Worm (Caenorhabditis elegans) whole organism, midembryonic: ENCODE results near the gene T27E4.1.

Experiments used
- T22C8.4 ChIP-seq: fragments of 200-800 bp; sonication (Bioruptor generic); IDR thresholded peaks from 2 replicates; pipeline ENCODE4 v1.3.6; 2022; ENCODE audit warnings: missing genetic modification characterization, missing compliant biosample characterization
- cog-1 ChIP-seq: sonication (generic microtip); optimal IDR thresholded peaks from 2 replicates; lab custom pipeline; 2016; ENCODE audit warnings: missing genetic modification characterization, missing compliant biosample characterization
- flt-1 ChIP-seq: fragments of 200-800 bp; sonication (Bioruptor generic); IDR thresholded peaks from 2 replicates; pipeline ENCODE4 v1.3.6; 2022; ENCODE audit warnings: missing genetic modification characterization, missing compliant biosample characterization
- klf-2 ChIP-seq: fragments of 200-800 bp; sonication (Bioruptor generic); conservative IDR thresholded peaks from 2 replicates; pipeline ENCODE4 v1.3.6; 2022; ENCODE audit warnings: missing genetic modification reagents, missing genetic modification characterization, missing compliant biosample characterization
- med-1 ChIP-seq: sonication (generic microtip); optimal IDR thresholded peaks from 2 replicates; lab custom pipeline; 2017; ENCODE audit warnings: missing genetic modification characterization, mild to moderate bottlenecking, missing compliant biosample characterization, antibody characterized with exemption, missing genetic modification reagents; ENCODE audit not compliant: insufficient read depth
- ref-1 ChIP-seq: fragments of 200-800 bp; sonication (Bioruptor generic); conservative IDR thresholded peaks from 2 replicates; pipeline ENCODE4 v1.3.6; 2022; ENCODE audit warnings: missing genetic modification reagents, missing genetic modification characterization, missing compliant biosample characterization
- tab-1 ChIP-seq: fragments of 200-800 bp; sonication (Bioruptor generic); IDR thresholded peaks from 2 replicates; pipeline ENCODE4 v1.3.6; 2022; ENCODE audit warnings: missing genetic modification characterization, missing compliant biosample characterization
- ztf-23 ChIP-seq: fragments of 200-800 bp; sonication (Bioruptor generic); IDR thresholded peaks from 2 replicates; pipeline ENCODE4 v1.3.6; 2022; ENCODE audit warnings: missing genetic modification reagents, missing genetic modification characterization, missing compliant biosample characterization
- ztf-29 ChIP-seq: fragments of 200-800 bp; sonication (Bioruptor generic); IDR thresholded peaks from 2 replicates; pipeline ENCODE4 v1.3.6; 2022; ENCODE audit warnings: missing genetic modification reagents, missing genetic modification characterization, missing compliant biosample characterization

T27E4.1 gene

ce11 chrV:9125345-9125744, 33.2 kb downstream of the T27E4.1 start, which contains the start of gene F21C10.5:
TSS of gene F21C10.5 (plus strand) at chrV:9125645.
- TF ChIP-seq ref-1 (GFP tag; lab: Robert Waterston, UW) (no peak), klf-2 (no peak), T22C8.4 (GFP tag; lab: Robert Waterston, UW) (no peak), ztf-23 (GFP tag; lab: Robert Waterston, UW) (no peak), ztf-29 (GFP tag; lab: Robert Waterston, UW) (no peak), tab-1 (GFP tag; lab: Robert Waterston, UW) (no peak), flt-1 (GFP tag; lab: Robert Waterston, UW) (no peak), med-1 (GFP tag; lab: Kevin White, UChicago) (no peak), cog-1 (tag; lab: Kevin White, UChicago) (no peak)

DNA sequence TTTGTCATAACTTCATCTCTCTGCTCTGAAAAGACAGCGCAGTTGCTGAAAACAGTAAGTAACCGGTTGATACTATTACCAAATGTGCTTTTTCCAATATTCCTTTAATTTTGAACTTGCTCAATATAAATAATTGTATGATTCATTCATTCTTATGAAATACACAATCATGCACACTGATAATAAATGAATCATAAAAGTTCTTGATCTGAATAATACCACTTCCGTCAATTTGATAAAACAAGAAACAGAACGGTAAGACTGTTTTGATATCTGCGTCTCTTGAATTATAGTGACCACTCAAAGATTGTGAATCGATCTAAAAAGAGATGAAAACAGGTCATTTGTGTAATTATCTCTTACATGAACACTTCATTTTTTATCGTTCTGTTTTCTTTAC, 34.2 kb downstream of the T27E4.1 start, which contains the start of gene F21C10.4:
F21C10.4 (plus strand) TSS at position 301 of the 400 bp plus-strand sequence.
- no peak for TF ChIP-seq T22C8.4 (GFP tag; lab: Robert Waterston, UW)
- TF ChIP-seq tab-1 (GFP tag; lab: Robert Waterston, UW) = no peak
- no peak for TF ChIP-seq flt-1 (GFP tag; lab: Robert Waterston, UW)
- TF ChIP-seq med-1 (GFP tag; lab: Kevin White, UChicago) = no peak
- TF ChIP-seq klf-2 = no peak
- TF ChIP-seq ztf-29 (GFP tag; lab: Robert Waterston, UW) = no peak

DNA sequence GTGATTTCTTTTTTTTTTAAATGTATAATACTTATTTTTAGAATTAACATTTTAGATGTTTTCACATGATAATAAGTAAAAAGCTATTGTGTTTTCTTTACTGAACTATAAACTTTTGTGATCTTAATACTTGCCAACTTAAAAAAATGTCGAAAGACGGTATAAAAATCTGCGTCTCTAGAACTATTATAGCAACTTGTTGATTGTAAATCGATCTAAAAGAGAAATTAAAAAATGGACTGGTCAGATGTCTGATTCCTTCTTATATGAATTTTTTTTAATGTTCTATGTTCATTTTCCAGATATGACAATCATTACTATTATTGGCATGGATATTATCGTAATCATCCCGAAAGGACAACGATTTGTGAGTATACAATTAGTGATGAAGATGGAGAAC, 35.6 kb downstream of the T27E4.1 start, which contains the start of gene F21C10.3:
F21C10.3 (plus strand) TSS at position 301 of the 400 bp plus-strand sequence.
- TF ChIP-seq klf-2 (no peak), med-1 (GFP tag; lab: Kevin White, UChicago) (no peak)

DNA sequence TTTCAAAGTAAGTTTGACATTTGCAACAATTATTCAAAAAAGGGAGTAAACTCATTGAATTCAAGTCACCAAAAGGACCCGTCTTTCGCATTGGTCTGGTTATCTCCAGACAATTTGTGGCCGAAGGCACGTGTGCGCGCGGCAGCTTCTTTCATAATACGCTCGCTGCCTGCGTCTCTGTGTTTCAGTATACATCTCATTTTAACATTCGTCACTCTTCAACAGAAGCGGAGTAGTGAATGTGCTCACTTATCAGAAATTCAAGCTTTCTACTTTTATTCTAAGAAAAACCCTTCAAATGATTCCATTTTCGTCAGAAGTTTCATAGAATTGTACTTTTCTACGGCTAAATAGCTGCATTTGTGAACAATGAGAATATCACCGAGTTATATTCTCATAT, 36.4 kb downstream of the T27E4.1 start:
- TF ChIP-seq flt-1 (GFP tag; lab: Robert Waterston, UW) = no peak
- no peak for TF ChIP-seq T22C8.4 (GFP tag; lab: Robert Waterston, UW)
- no peak for TF ChIP-seq ref-1 (GFP tag; lab: Robert Waterston, UW)
- no peak for TF ChIP-seq ztf-23 (GFP tag; lab: Robert Waterston, UW)
- TF ChIP-seq tab-1 (GFP tag; lab: Robert Waterston, UW) = no peak
- no peak for TF ChIP-seq ztf-29 (GFP tag; lab: Robert Waterston, UW)
- TF ChIP-seq cog-1 (tag; lab: Kevin White, UChicago) = no peak
- no peak for TF ChIP-seq med-1 (GFP tag; lab: Kevin White, UChicago)

- TF ChIP-seq ztf-23 (GFP tag; lab: Robert Waterston, UW) = no peak
- TF ChIP-seq ztf-29 (GFP tag; lab: Robert Waterston, UW) = no peak
- no peak for TF ChIP-seq T22C8.4 (GFP tag; lab: Robert Waterston, UW)
- TF ChIP-seq tab-1 (GFP tag; lab: Robert Waterston, UW) = no peak
- no peak for TF ChIP-seq ref-1 (GFP tag; lab: Robert Waterston, UW)
- no peak for TF ChIP-seq med-1 (GFP tag; lab: Kevin White, UChicago)
- no peak for TF ChIP-seq klf-2
- TF ChIP-seq flt-1 (GFP tag; lab: Robert Waterston, UW) = no peak
- no peak for TF ChIP-seq cog-1 (tag; lab: Kevin White, UChicago)
Observed at ce11 chrV:9130766-9131165, 38.6 kb downstream of the T27E4.1 start, which contains the start of gene F21C10.19. TSS of gene F21C10.19 (plus strand) at chrV:9131066.

DNA sequence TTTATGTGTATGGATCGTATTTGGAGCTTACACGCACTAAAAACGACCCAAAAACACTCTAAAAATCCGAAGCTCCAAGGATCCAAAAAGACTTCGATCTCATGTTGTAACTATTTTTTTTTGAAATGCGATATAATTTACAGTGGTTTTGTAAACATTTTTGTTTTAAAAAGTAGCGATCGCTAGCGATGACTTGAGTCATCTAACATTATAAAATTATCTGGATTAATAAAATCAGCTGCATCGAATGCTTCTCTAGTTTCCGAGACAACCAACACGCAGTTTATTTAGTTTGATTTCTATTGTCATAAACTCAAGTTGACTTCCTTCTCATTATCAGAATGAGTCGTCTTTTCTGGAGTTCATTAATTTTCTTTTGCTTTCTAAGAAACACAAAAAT, 39.9 kb downstream of the T27E4.1 start, which contains the start of gene F21C10.1:
F21C10.1 (plus strand) TSS at position 301 of the 400 bp plus-strand sequence.
- TF ChIP-seq ztf-23 (GFP tag; lab: Robert Waterston, UW) = no peak
- no peak for TF ChIP-seq T22C8.4 (GFP tag; lab: Robert Waterston, UW)
- TF ChIP-seq tab-1 (GFP tag; lab: Robert Waterston, UW) = no peak
- no peak for TF ChIP-seq ref-1 (GFP tag; lab: Robert Waterston, UW)
- no peak for TF ChIP-seq klf-2
- TF ChIP-seq med-1 (GFP tag; lab: Kevin White, UChicago) = no peak
- no peak for TF ChIP-seq cog-1 (tag; lab: Kevin White, UChicago)
- TF ChIP-seq ztf-29 (GFP tag; lab: Robert Waterston, UW) = no peak
- no peak for TF ChIP-seq flt-1 (GFP tag; lab: Robert Waterston, UW)

DNA sequence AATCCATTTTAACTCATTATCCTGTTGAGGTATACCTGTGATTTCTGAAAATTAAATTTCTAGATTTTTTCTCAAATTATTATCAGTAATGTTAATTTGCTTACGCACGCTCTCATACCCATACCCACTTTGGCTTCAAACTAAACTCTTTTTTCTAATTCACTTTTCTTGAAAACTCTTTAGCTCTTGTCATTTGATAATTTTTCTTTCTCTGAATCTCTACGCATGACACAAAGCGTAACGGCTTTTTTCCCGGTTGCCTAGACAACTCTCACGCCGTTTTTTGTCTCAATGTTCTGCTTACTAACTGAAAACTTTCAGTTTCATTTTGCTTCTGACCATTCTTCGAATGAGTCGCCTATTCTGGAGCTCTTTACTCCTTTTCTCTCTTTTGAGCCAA, 41.8 kb downstream of the T27E4.1 start, which contains the start of gene B0222.1:
B0222.1 (plus strand) TSS at position 306 of the 400 bp plus-strand sequence.
- TF ChIP-seq cog-1 (tag; lab: Kevin White, UChicago) (no peak), ztf-23 (GFP tag; lab: Robert Waterston, UW) (no peak), ref-1 (GFP tag; lab: Robert Waterston, UW) (no peak), med-1 (GFP tag; lab: Kevin White, UChicago) (no peak), klf-2 (no peak), ztf-29 (GFP tag; lab: Robert Waterston, UW) (no peak), tab-1 (GFP tag; lab: Robert Waterston, UW) (no peak), flt-1 (GFP tag; lab: Robert Waterston, UW) (no peak), T22C8.4 (GFP tag; lab: Robert Waterston, UW) (no peak)

ce11 chrV:9137618-9138017, 45.5 kb downstream of the T27E4.1 start, which contains the start of gene pitr-2:
TSS of gene pitr-2 (minus strand) at chrV:9137718.
- TF ChIP-seq cog-1 (tag; lab: Kevin White, UChicago) = no peak
- TF ChIP-seq ztf-29 (GFP tag; lab: Robert Waterston, UW) = no peak
- TF ChIP-seq ref-1 (GFP tag; lab: Robert Waterston, UW) = no peak
- TF ChIP-seq tab-1 (GFP tag; lab: Robert Waterston, UW) = no peak
- TF ChIP-seq med-1 (GFP tag; lab: Kevin White, UChicago) = no peak
- no peak for TF ChIP-seq T22C8.4 (GFP tag; lab: Robert Waterston, UW)
- TF ChIP-seq ztf-23 (GFP tag; lab: Robert Waterston, UW) = no peak
- TF ChIP-seq flt-1 (GFP tag; lab: Robert Waterston, UW) = no peak
- no peak for TF ChIP-seq klf-2

ce11 chrV:9141297-9141696, 49.2 kb downstream of the T27E4.1 start, which contains the start of gene pitr-3:
TSS of gene pitr-3 (minus strand) at chrV:9141397.
- no peak for TF ChIP-seq ref-1 (GFP tag; lab: Robert Waterston, UW)
- TF ChIP-seq flt-1 (GFP tag; lab: Robert Waterston, UW) = no peak
- no peak for TF ChIP-seq T22C8.4 (GFP tag; lab: Robert Waterston, UW)
- no peak for TF ChIP-seq cog-1 (tag; lab: Kevin White, UChicago)
- no peak for TF ChIP-seq klf-2
- no peak for TF ChIP-seq med-1 (GFP tag; lab: Kevin White, UChicago)
- TF ChIP-seq tab-1 (GFP tag; lab: Robert Waterston, UW) = no peak
- no peak for TF ChIP-seq ztf-29 (GFP tag; lab: Robert Waterston, UW)
- no peak for TF ChIP-seq ztf-23 (GFP tag; lab: Robert Waterston, UW)
